Worm (Caenorhabditis elegans) whole organism, mixed stage, embryonic: ENCODE data around the gene Y116F11A.6.

Source experiments
- M03D4.4 ChIP-seq: sonication (generic microtip); optimal IDR thresholded peaks from 2 replicates; lab custom pipeline; 2017; ENCODE audit warnings: mild to moderate bottlenecking, missing genetic modification characterization, missing compliant biosample characterization
- bed-3 ChIP-seq: fragments of 200-800 bp; sonication (Bioruptor generic); optimal IDR thresholded peaks from 3 replicates; lab custom pipeline; 2018; ENCODE audit warnings: mild to moderate bottlenecking, missing genetic modification characterization, moderate library complexity, missing compliant biosample characterization
- blmp-1 ChIP-seq: fragments of 150-350 bp; optimal IDR thresholded peaks from 2 replicates; lab custom pipeline; 2014; ENCODE audit warnings: missing biosample characterization, missing genetic modification characterization
- ceh-39 ChIP-seq: fragments of 150-350 bp; optimal IDR thresholded peaks from 2 replicates; lab custom pipeline; 2014; ENCODE audit warnings: missing biosample characterization, missing genetic modification characterization
- ceh-43 ChIP-seq: fragments of 200-800 bp; sonication (Bioruptor generic); optimal IDR thresholded peaks from 2 replicates; lab custom pipeline; 2018; ENCODE audit warnings: mild to moderate bottlenecking, missing genetic modification characterization, moderate library complexity, missing compliant biosample characterization
- ceh-83 ChIP-seq: fragments of 200-800 bp; sonication (Bioruptor generic); optimal IDR thresholded peaks from 2 replicates; lab custom pipeline; 2018; ENCODE audit warnings: mild to moderate bottlenecking, missing genetic modification characterization, missing compliant biosample characterization
- cnd-1 ChIP-seq: fragments of 200-800 bp; sonication (Bioruptor generic); optimal IDR thresholded peaks from 2 replicates; lab custom pipeline; 2018; ENCODE audit warnings: mild to moderate bottlenecking, missing genetic modification characterization, missing compliant biosample characterization
- drap-1 ChIP-seq: fragments of 200-800 bp; sonication (Bioruptor generic); optimal IDR thresholded peaks from 3 replicates; lab custom pipeline; 2018; ENCODE audit warnings: mild to moderate bottlenecking, missing genetic modification characterization, missing compliant biosample characterization
- elt-1 ChIP-seq: sonication (generic microtip); optimal IDR thresholded peaks from 2 replicates; lab custom pipeline; 2017; ENCODE audit warnings: missing genetic modification characterization, mild to moderate bottlenecking, missing compliant biosample characterization, antibody characterized with exemption, moderate library complexity, borderline replicate concordance; ENCODE audit not compliant: insufficient read depth
- elt-3 ChIP-seq: fragments of 150-350 bp; optimal IDR thresholded peaks from 2 replicates; lab custom pipeline; 2014; ENCODE audit warnings: missing biosample characterization, missing genetic modification characterization
- flh-1 ChIP-seq: fragments of 200-800 bp; sonication (Bioruptor generic); optimal IDR thresholded peaks from 2 replicates; lab custom pipeline; 2018; ENCODE audit warnings: mild to moderate bottlenecking, missing genetic modification characterization, moderate library complexity, missing compliant biosample characterization
- hlh-1 ChIP-seq: fragments of 150-350 bp; optimal IDR thresholded peaks from 2 replicates; lab custom pipeline; 2014; ENCODE audit warnings: missing biosample characterization, missing genetic modification reagents, missing genetic modification characterization
- lin-13 ChIP-seq: fragments of 150-350 bp; optimal IDR thresholded peaks from 2 replicates; lab custom pipeline; 2014; ENCODE audit warnings: missing biosample characterization, missing genetic modification characterization
- lin-32 ChIP-seq: fragments of 200-800 bp; sonication (Bioruptor generic); optimal IDR thresholded peaks from 2 replicates; lab custom pipeline; 2018; ENCODE audit warnings: mild to moderate bottlenecking, missing genetic modification characterization, missing compliant biosample characterization
- lsy-2 ChIP-seq: fragments of 150-350 bp; optimal IDR thresholded peaks from 2 replicates; lab custom pipeline; 2014; ENCODE audit warnings: missing biosample characterization, missing genetic modification characterization
- mls-2 ChIP-seq: sonication (generic microtip); optimal IDR thresholded peaks from 2 replicates; lab custom pipeline; 2016; ENCODE audit warnings: mild to moderate bottlenecking, missing genetic modification characterization, moderate library complexity, missing compliant biosample characterization
- nhr-12 ChIP-seq: fragments of 150-350 bp; optimal IDR thresholded peaks from 2 replicates; lab custom pipeline; 2014; ENCODE audit warnings: missing biosample characterization, missing genetic modification characterization
- nhr-2 ChIP-seq: fragments of 150-350 bp; optimal IDR thresholded peaks from 2 replicates; lab custom pipeline; 2014; ENCODE audit warnings: missing biosample characterization, missing genetic modification characterization
- nhr-237 ChIP-seq: fragments of 150-350 bp; optimal IDR thresholded peaks from 2 replicates; lab custom pipeline; 2014; ENCODE audit warnings: missing biosample characterization, missing genetic modification characterization
- nhr-28 ChIP-seq: fragments of 150-350 bp; optimal IDR thresholded peaks from 2 replicates; lab custom pipeline; 2014; ENCODE audit warnings: missing biosample characterization, missing genetic modification characterization
- nhr-76 ChIP-seq: sonication (generic microtip); optimal IDR thresholded peaks from 2 replicates; lab custom pipeline; 2017; ENCODE audit warnings: missing biosample characterization, missing genetic modification characterization
- pha-4 ChIP-seq: fragments of 150-350 bp; optimal IDR thresholded peaks from 2 replicates; lab custom pipeline; 2018; ENCODE audit warnings: missing biosample characterization, missing genetic modification reagents, missing genetic modification characterization
- sem-2 ChIP-seq: fragments of 200-800 bp; sonication (Bioruptor generic); optimal IDR thresholded peaks from 2 replicates; lab custom pipeline; 2018; ENCODE audit warnings: mild to moderate bottlenecking, missing genetic modification characterization, missing compliant biosample characterization
- tbx-8 ChIP-seq: fragments of 200-800 bp; sonication (Bioruptor generic); optimal IDR thresholded peaks from 2 replicates; lab custom pipeline; 2018; ENCODE audit warnings: mild to moderate bottlenecking, missing genetic modification characterization, moderate library complexity, missing compliant biosample characterization
- unc-120 ChIP-seq: sonication (generic microtip); optimal IDR thresholded peaks from 2 replicates; lab custom pipeline; 2017; ENCODE audit warnings: missing genetic modification characterization, missing compliant biosample characterization; ENCODE audit not compliant: poor library complexity, severe bottlenecking
- unc-39 ChIP-seq: fragments of 150-350 bp; optimal IDR thresholded peaks from 2 replicates; lab custom pipeline; 2014; ENCODE audit warnings: missing biosample characterization, missing genetic modification characterization
- unc-62 ChIP-seq: fragments of 150-350 bp; optimal IDR thresholded peaks from 2 replicates; lab custom pipeline; 2014; ENCODE audit warnings: missing biosample characterization, missing genetic modification reagents, missing genetic modification characterization
- zip-8 ChIP-seq: fragments of 150-350 bp; optimal IDR thresholded peaks from 2 replicates; lab custom pipeline; 2014; ENCODE audit warnings: missing biosample characterization, missing genetic modification characterization
- ztf-11 ChIP-seq: fragments of 150-350 bp; optimal IDR thresholded peaks from 2 replicates; lab custom pipeline; 2014; ENCODE audit warnings: missing biosample characterization, missing genetic modification characterization

Gene Y116F11A.6

ce11 chrV:19727990-19728389, 8.6 kb downstream of the Y116F11A.6 start:
- TF ChIP-seq nhr-2 (tag; lab: Kevin White, UChicago) (no peak), pha-4 (tag; lab: Kevin White, UChicago) (no peak), flh-1 (GFP tag; lab: Kevin White, UChicago) (no peak), blmp-1 (no peak)

DNA sequence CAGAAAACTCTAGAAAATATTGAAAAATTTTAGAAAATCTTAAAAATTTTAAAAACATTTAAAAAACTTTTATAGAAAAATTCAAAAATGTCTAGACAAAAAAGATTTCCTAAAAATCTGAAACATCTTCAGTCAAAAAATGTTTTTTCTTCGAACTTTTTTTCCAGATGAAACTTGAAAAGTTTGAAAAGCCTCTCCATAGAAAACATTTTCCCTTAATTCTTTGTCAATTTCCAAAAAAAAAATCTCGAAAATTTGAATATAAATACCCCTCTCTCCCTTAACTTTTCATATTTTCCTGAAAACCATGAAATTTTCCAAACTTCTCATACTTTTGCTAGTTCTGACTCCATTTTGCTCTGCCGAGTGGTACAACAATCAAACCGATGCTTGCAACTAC, 9.4 kb downstream of the Y116F11A.6 start, which contains the start of gene Y116F11A.3:
Y116F11A.3 (plus strand) TSS at position 301 of the 400 bp plus-strand sequence.
- no peak for TF ChIP-seq blmp-1
- no peak for TF ChIP-seq tbx-8
- no peak for TF ChIP-seq zip-8 (tag; lab: Kevin White, UChicago)
- TF ChIP-seq ztf-11 (tag; lab: Kevin White, UChicago) = no peak
- TF ChIP-seq drap-1 (GFP tag; lab: Kevin White, UChicago) = no peak
- no peak for TF ChIP-seq nhr-76
- no peak for TF ChIP-seq M03D4.4 (tag; lab: Kevin White, UChicago)
- no peak for TF ChIP-seq lsy-2 (tag; lab: Kevin White, UChicago)
- TF ChIP-seq unc-62 (GFP tag; lab: Kevin White, UChicago) = no peak
- TF ChIP-seq nhr-2 (tag; lab: Kevin White, UChicago) = no peak

ce11 chrV:19730280-19730679, 10.9 kb downstream of the Y116F11A.6 start, which contains the start of gene Y116F11A.1:
TSS of gene Y116F11A.1 (plus strand) at chrV:19730580.
- TF ChIP-seq unc-120 (tag; lab: Kevin White, UChicago) (no peak), bed-3 (GFP tag; lab: Kevin White, UChicago) (no peak), zip-8 (tag; lab: Kevin White, UChicago) (no peak), lin-32 (GFP tag; lab: Kevin White, UChicago) (no peak), lsy-2 (tag; lab: Kevin White, UChicago) (no peak), elt-1 (tag; lab: Kevin White, UChicago) (no peak), flh-1 (GFP tag; lab: Kevin White, UChicago) (no peak), ceh-39 (tag; lab: Kevin White, UChicago) (no peak), ceh-83 (no peak), sem-2 (no peak), unc-62 (GFP tag; lab: Kevin White, UChicago) (no peak), lin-13 (tag; lab: Kevin White, UChicago) (no peak), elt-3 (tag; lab: Kevin White, UChicago) (no peak)

DNA sequence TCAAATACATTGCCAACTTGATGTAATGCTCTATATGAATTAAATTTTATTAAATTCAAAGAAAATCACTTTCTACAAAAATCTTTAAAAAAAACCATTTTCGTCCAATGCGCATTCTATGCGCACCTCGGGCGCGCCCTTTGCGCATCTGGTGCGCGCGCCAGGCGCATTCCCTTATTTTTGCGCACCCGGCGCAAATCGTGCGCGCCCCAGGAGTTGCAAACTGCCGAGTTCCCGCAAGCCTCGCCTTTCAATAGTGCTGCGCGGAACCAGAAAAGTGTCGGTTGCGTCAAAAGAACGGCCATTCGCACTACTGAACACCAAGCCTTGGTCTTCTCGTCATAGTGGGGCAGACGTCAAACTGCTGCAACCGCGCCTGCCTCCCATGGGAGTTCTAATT, 14.4 kb downstream of the Y116F11A.6 start:
- TF ChIP-seq nhr-76 = no peak
- no peak for TF ChIP-seq unc-39 (tag; lab: Kevin White, UChicago)
- TF ChIP-seq drap-1 (GFP tag; lab: Kevin White, UChicago) = no peak
- no peak for TF ChIP-seq zip-8 (tag; lab: Kevin White, UChicago)
- no peak for TF ChIP-seq flh-1 (GFP tag; lab: Kevin White, UChicago)
- TF ChIP-seq nhr-237 (tag; lab: Kevin White, UChicago) = no peak
- no peak for TF ChIP-seq ztf-11 (tag; lab: Kevin White, UChicago)
- no peak for TF ChIP-seq sem-2
- TF ChIP-seq M03D4.4 (tag; lab: Kevin White, UChicago) = no peak

DNA sequence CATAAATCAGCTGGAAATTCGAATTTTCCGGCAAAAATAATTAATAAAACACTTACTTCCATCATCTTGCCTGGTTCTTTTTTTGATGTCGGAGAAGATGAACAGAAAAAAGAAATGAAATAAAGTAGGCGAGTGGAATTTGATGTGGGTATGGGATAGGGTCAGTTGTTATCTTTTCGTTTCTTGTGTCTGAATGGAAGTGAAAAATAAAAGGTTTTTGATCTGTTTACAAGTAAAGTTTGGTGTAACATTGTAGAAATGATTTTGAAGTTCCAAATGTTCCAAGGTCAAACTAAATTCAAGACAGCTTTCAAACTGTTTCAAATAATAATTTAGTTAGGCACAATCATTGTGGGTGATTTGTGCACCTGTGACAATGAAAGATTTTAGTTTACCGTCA, 18.1 kb downstream of the Y116F11A.6 start, which contains the start of gene W04E12.7:
W04E12.7 (minus strand) TSS at position 101 of the 400 bp plus-strand sequence.
- TF ChIP-seq flh-1 (GFP tag; lab: Kevin White, UChicago) (no peak), lsy-2 (tag; lab: Kevin White, UChicago) (no peak), cnd-1 (tag; lab: Kevin White, UChicago) (no peak), pha-4 (tag; lab: Kevin White, UChicago) (no peak), nhr-28 (tag; lab: Kevin White, UChicago) (no peak), sem-2 (no peak), ceh-39 (tag; lab: Kevin White, UChicago) (no peak), drap-1 (GFP tag; lab: Kevin White, UChicago) (no peak), elt-3 (tag; lab: Kevin White, UChicago) (no peak), nhr-237 (tag; lab: Kevin White, UChicago) (no peak)

DNA sequence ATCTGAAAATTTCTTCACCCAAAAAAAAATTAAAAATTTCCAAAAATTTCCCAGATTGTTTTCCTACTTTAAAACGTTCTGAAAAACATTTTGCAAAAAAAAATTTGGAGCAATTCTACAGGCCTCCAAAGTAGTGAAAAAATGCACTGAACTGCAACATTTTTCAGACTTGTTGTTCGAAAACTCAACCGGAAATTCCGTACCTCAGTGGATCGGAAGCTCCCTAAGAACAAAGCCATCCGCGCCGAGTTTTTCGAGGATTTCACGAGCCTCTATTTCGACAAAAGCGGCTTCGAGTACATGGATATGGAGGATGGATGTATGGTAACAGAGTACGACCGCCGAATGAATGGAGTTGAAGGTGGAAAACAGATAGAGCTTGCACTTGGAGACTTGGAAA, 18.8 kb downstream of the Y116F11A.6 start, which contains the start of gene fbxa-131:
fbxa-131 (plus strand) TSS at position 301 of the 400 bp plus-strand sequence.
- TF ChIP-seq pha-4 (tag; lab: Kevin White, UChicago) (no peak), nhr-237 (tag; lab: Kevin White, UChicago) (no peak), lsy-2 (tag; lab: Kevin White, UChicago) (no peak), ceh-43 (GFP tag; lab: Kevin White, UChicago) (no peak), ceh-39 (tag; lab: Kevin White, UChicago) (no peak), mls-2 (tag; lab: Kevin White, UChicago) (no peak), nhr-28 (tag; lab: Kevin White, UChicago) (no peak), lin-32 (GFP tag; lab: Kevin White, UChicago) (no peak), hlh-1 (no peak), unc-120 (tag; lab: Kevin White, UChicago) (no peak), flh-1 (GFP tag; lab: Kevin White, UChicago) (no peak), tbx-8 (no peak), nhr-12 (tag; lab: Kevin White, UChicago) (no peak), ceh-83 (no peak)
